Fruit fly (Drosophila melanogaster): ENCODE measurements around the gene CG4098.

CG4098 gene

dm6 chr3L:16582678-16583315, 26.4 kb downstream of the CG4098 start, which contains the start of gene Rpn12 (continued):
- TF ChIP-seq seq (GFP tag; IDR thresholded peaks at IDR 0.05) (no peak), Vsx1 (GFP tag; optimal IDR thresholded peaks at IDR 0.05) (no peak), bowl (GFP tag; IDR thresholded peaks at IDR 0.05) (no peak), Sox102F (GFP tag; optimal IDR thresholded peaks at IDR 0.05) (no peak), CG34376 (GFP tag; optimal IDR thresholded peaks at IDR 0.05) (no peak), CG17186 (GFP tag; optimal IDR thresholded peaks at IDR 0.05) (no peak), Myb (GFP tag; optimal IDR thresholded peaks at IDR 0.05) (no peak), CG4617 (GFP tag; optimal IDR thresholded peaks at IDR 0.05; ENCODE audit: borderline replicate concordance) (peak; percentile 53), CG7556 (GFP tag; optimal IDR thresholded peaks at IDR 0.05) (peak; percentile 3), CG6254 (GFP tag; optimal IDR thresholded peaks at IDR 0.05) (no peak), CG15011 (GFP tag; optimal IDR thresholded peaks at IDR 0.05) (no peak), CG1602 (GFP tag; optimal IDR thresholded peaks at IDR 0.05) (no peak), Lim3 (GFP tag; IDR thresholded peaks at IDR 0.05) (no peak), CG7786 (GFP tag; optimal IDR thresholded peaks at IDR 0.05) (no peak), CG10274 (GFP tag; optimal IDR thresholded peaks at IDR 0.05) (no peak), CG7271 (tag; optimal IDR thresholded peaks at IDR 0.05) (no peak), E2f1 (GFP tag; IDR thresholded peaks at IDR 0.05) (no peak), CG2202 (tag; optimal IDR thresholded peaks at IDR 0.05) (no peak), dimm (GFP tag; IDR thresholded peaks at IDR 0.05) (no peak), CG17612 (GFP tag; IDR thresholded peaks at IDR 0.05) (no peak), salm (tag; optimal IDR thresholded peaks at IDR 0.05) (no peak), CG6683 (GFP tag; optimal IDR thresholded peaks at IDR 0.05) (no peak), D19B (GFP tag; optimal IDR thresholded peaks at IDR 0.05) (no peak), vnd (GFP tag; IDR thresholded peaks at IDR 0.05; ENCODE audit: partially characterized antibody) (peak; percentile 70; the same call in 2 of the 3 replicates), CG17829 (tag; optimal IDR thresholded peaks at IDR 0.05) (peak; percentile 42), CkIIα-i1 (GFP tag; IDR thresholded peaks at IDR 0.05) (no peak), Spps (tag; optimal IDR thresholded peaks at IDR 0.05) (no peak), run (tag; optimal IDR thresholded peaks at IDR 0.05) (no peak), Adf1 (GFP tag; IDR thresholded peaks at IDR 0.05) (no peak), sob (GFP tag; IDR thresholded peaks at IDR 0.05) (no peak), knrl (GFP tag; IDR thresholded peaks at IDR 0.05; ENCODE audit: partially characterized antibody) (peak; percentile 75; the same call in 2 of the 3 replicates), CrebB (tag; optimal IDR thresholded peaks at IDR 0.05) (no peak), Usf (GFP tag; optimal IDR thresholded peaks at IDR 0.05) (no peak), Dbx (GFP tag; IDR thresholded peaks at IDR 0.05) (peak; percentile 21; the same call in 1 of the 3 replicates), ara (GFP tag; IDR thresholded peaks at IDR 0.05) (no peak), eve (GFP tag; optimal IDR thresholded peaks at IDR 0.05) (no peak), Awh (GFP tag; IDR thresholded peaks at IDR 0.05) (no peak), ken (GFP tag; IDR thresholded peaks at IDR 0.05) (no peak), CG16815 (GFP tag; optimal IDR thresholded peaks at IDR 0.05) (no peak), fd96Cb (tag; optimal IDR thresholded peaks at IDR 0.05) (no peak), mld (GFP tag; IDR thresholded peaks at IDR 0.05; ENCODE audit: partially characterized antibody) (0 out of 3 replicates have a peak, but pooled peaks have one; percentile 49), CG2889 (GFP tag; IDR thresholded peaks at IDR 0.05) (no peak), Atf3 (GFP tag; optimal IDR thresholded peaks at IDR 0.05) (no peak), HLHmδ (GFP tag; optimal IDR thresholded peaks at IDR 0.05) (no peak), Bgb (GFP tag; IDR thresholded peaks at IDR 0.05; ENCODE audit: partially characterized antibody) (peak; percentile 81), cwo (GFP tag; optimal IDR thresholded peaks at IDR 0.05) (no peak), trem (tag; optimal IDR thresholded peaks at IDR 0.05) (peak; percentile 64), CG7839 (tag; optimal IDR thresholded peaks at IDR 0.05) (peak; percentile 17), CG11456 (GFP tag; IDR thresholded peaks at IDR 0.05) (no peak; the same call in 2 of the 3 replicates), CG30403 (GFP tag; optimal IDR thresholded peaks at IDR 0.05) (peak; percentile 43)
